Fruit fly (Drosophila melanogaster) whole organism, prepupa: Measurements from ENCODE around the gene mip130.
A peak's percentile ranks its signal among the peaks of the same experiment; 100 is the strongest.

Experiments
- CG10669 ChIP-seq: fragments of 200-800 bp; sonication (Bioruptor generic); optimal IDR thresholded peaks from 3 replicates; lab custom pipeline; 2018; ENCODE audit warnings: missing biosample characterization, mild to moderate bottlenecking, missing genetic modification characterization, moderate library complexity
- CG11762 ChIP-seq: fragments of 200-800 bp; sonication (Bioruptor generic); optimal IDR thresholded peaks from 3 replicates; lab custom pipeline; 2016; ENCODE audit warnings: missing biosample characterization, missing genetic modification characterization; ENCODE audit not compliant: insufficient read depth
- CG16779 ChIP-seq: fragments of 200-800 bp; sonication (Bioruptor generic); optimal IDR thresholded peaks from 3 replicates; lab custom pipeline; 2017; ENCODE audit warnings: missing biosample characterization, mild to moderate bottlenecking, missing genetic modification characterization
- CG3032 ChIP-seq: fragments of 200-800 bp; optimal IDR thresholded peaks from 2 replicates; lab custom pipeline; 2019; ENCODE audit warnings: missing biosample characterization, mild to moderate bottlenecking, missing genetic modification characterization, moderate library complexity
- CG31627 ChIP-seq: fragments of 200-800 bp; sonication (Bioruptor generic); optimal IDR thresholded peaks from 3 replicates; lab custom pipeline; 2016; ENCODE audit warnings: missing biosample characterization, missing genetic modification characterization
- CG6276 ChIP-seq: fragments of 200-800 bp; sonication (Bioruptor generic); optimal IDR thresholded peaks from 2 replicates; lab custom pipeline; 2017; ENCODE audit warnings: missing biosample characterization, mild to moderate bottlenecking, missing genetic modification characterization
- CG6792 ChIP-seq: fragments of 200-800 bp; sonication (Bioruptor generic); optimal IDR thresholded peaks from 3 replicates; lab custom pipeline; 2016; ENCODE audit warnings: missing biosample characterization, missing genetic modification characterization
- CG6808 ChIP-seq: fragments of 200-800 bp; sonication (Bioruptor generic); optimal IDR thresholded peaks from 3 replicates; lab custom pipeline; 2017; ENCODE audit warnings: missing biosample characterization, missing genetic modification characterization, mild to moderate bottlenecking, moderate library complexity, missing genetic modification reagents
- CG6854 ChIP-seq: fragments of 200-800 bp; sonication (Bioruptor generic); optimal IDR thresholded peaks from 2 replicates; lab custom pipeline; 2017; ENCODE audit warnings: missing biosample characterization, mild to moderate bottlenecking, missing genetic modification characterization
- CG7368 ChIP-seq: fragments of 200-800 bp; sonication (Bioruptor generic); optimal IDR thresholded peaks from 3 replicates; lab custom pipeline; 2016; ENCODE audit warnings: missing biosample characterization, missing genetic modification characterization
- CG8319 ChIP-seq: fragments of 200-800 bp; sonication (Bioruptor generic); optimal IDR thresholded peaks from 3 replicates; lab custom pipeline; 2016; ENCODE audit warnings: missing biosample characterization, missing genetic modification characterization
- CG8632 ChIP-seq: fragments of 200-800 bp; sonication (Bioruptor generic); optimal IDR thresholded peaks from 3 replicates; lab custom pipeline; 2016; ENCODE audit warnings: missing biosample characterization, missing genetic modification characterization
- CG9139 ChIP-seq: fragments of 200-800 bp; sonication (Bioruptor generic); optimal IDR thresholded peaks from 3 replicates; lab custom pipeline; 2017; ENCODE audit warnings: missing biosample characterization, mild to moderate bottlenecking, missing genetic modification characterization
- Eip75B ChIP-seq: fragments of 200-800 bp; sonication (Bioruptor generic); optimal IDR thresholded peaks from 3 replicates; lab custom pipeline; 2016; ENCODE audit warnings: missing biosample characterization, missing genetic modification characterization
- Eip78C ChIP-seq: fragments of 200-800 bp; sonication (Bioruptor generic); peaks from one replicate; lab custom pipeline; 2016; ENCODE audit warnings: missing biosample characterization, missing genetic modification characterization
- Eip93F ChIP-seq: fragments of 200-800 bp; sonication (Bioruptor generic); optimal IDR thresholded peaks from 2 replicates; lab custom pipeline; 2016; ENCODE audit warnings: missing biosample characterization, mild to moderate bottlenecking, missing genetic modification characterization
- Gug ChIP-seq: fragments of 200-800 bp; sonication (Bioruptor generic); IDR thresholded peaks from 2 replicates; pipeline ENCODE4 v1.3.6; 2022; ENCODE audit warnings: missing biosample characterization, missing genetic modification characterization
- Hr38 ChIP-seq: sonication (Bioruptor generic); optimal IDR thresholded peaks from 2 replicates; lab custom pipeline; 2016; ENCODE audit warnings: missing biosample characterization, missing genetic modification characterization
- OdsH ChIP-seq: fragments of 200-800 bp; sonication (Bioruptor generic); optimal IDR thresholded peaks from 3 replicates; lab custom pipeline; 2016; ENCODE audit warnings: missing biosample characterization, missing genetic modification characterization
- Sox14 ChIP-seq: fragments of 200-800 bp; sonication (Bioruptor generic); optimal IDR thresholded peaks from 3 replicates; lab custom pipeline; 2016; ENCODE audit warnings: missing biosample characterization, missing genetic modification characterization
- Sox15 ChIP-seq: fragments of 200-800 bp; sonication (Bioruptor generic); optimal IDR thresholded peaks from 3 replicates; lab custom pipeline; 2016; ENCODE audit warnings: missing biosample characterization, missing genetic modification characterization
- achi ChIP-seq: fragments of 200-800 bp; sonication (Bioruptor generic); optimal IDR thresholded peaks from 3 replicates; lab custom pipeline; 2016; ENCODE audit warnings: missing biosample characterization, missing genetic modification characterization
- cyc ChIP-seq: fragments of 200-800 bp; sonication (Bioruptor generic); optimal IDR thresholded peaks from 3 replicates; lab custom pipeline; 2016; ENCODE audit warnings: missing biosample characterization, missing genetic modification characterization
- dsx ChIP-seq: fragments of 200-800 bp; optimal IDR thresholded peaks from 3 replicates; lab custom pipeline; 2019; ENCODE audit warnings: missing biosample characterization, mild to moderate bottlenecking, missing genetic modification characterization, moderate library complexity; ENCODE audit not compliant: poor library complexity, severe bottlenecking
- eg ChIP-seq: fragments of 200-800 bp; sonication (Bioruptor generic); IDR thresholded peaks from 3 replicates; pipeline ENCODE4 v1.3.6; 2022; ENCODE audit warnings: missing biosample characterization, missing genetic modification characterization
- esn ChIP-seq: fragments of 200-800 bp; sonication (Bioruptor generic); optimal IDR thresholded peaks from 2 replicates; lab custom pipeline; 2016; ENCODE audit warnings: missing biosample characterization, mild to moderate bottlenecking, missing genetic modification characterization, moderate library complexity
- fd59A ChIP-seq: fragments of 200-800 bp; sonication (Bioruptor generic); optimal IDR thresholded peaks from 2 replicates; lab custom pipeline; 2017; ENCODE audit warnings: missing biosample characterization, mild to moderate bottlenecking, missing genetic modification characterization, missing genetic modification reagents
- fd85E ChIP-seq: fragments of 200-800 bp; sonication (Bioruptor generic); optimal IDR thresholded peaks from 3 replicates; lab custom pipeline; 2016; ENCODE audit warnings: missing biosample characterization, missing genetic modification characterization
- fkh ChIP-seq: fragments of 200-800 bp; sonication (Bioruptor generic); optimal IDR thresholded peaks from 3 replicates; lab custom pipeline; 2017; ENCODE audit warnings: missing biosample characterization, mild to moderate bottlenecking, missing genetic modification characterization, moderate library complexity
- lz ChIP-seq: fragments of 200-800 bp; sonication (Bioruptor generic); optimal IDR thresholded peaks from 3 replicates; lab custom pipeline; 2016; ENCODE audit warnings: missing biosample characterization, missing genetic modification characterization
- net ChIP-seq: fragments of 200-800 bp; sonication (Bioruptor generic); optimal IDR thresholded peaks from 3 replicates; lab custom pipeline; 2016; ENCODE audit warnings: missing biosample characterization, missing genetic modification characterization
- pdm3 ChIP-seq: fragments of 200-800 bp; sonication (Bioruptor generic); optimal IDR thresholded peaks from 3 replicates; lab custom pipeline; 2016; ENCODE audit warnings: missing biosample characterization, missing genetic modification characterization
- salr ChIP-seq, 2 experiments: fragments of 200-800 bp; sonication (Bioruptor generic); optimal IDR thresholded peaks; 3 replicates each; lab custom pipeline; 2016 to 2018; ENCODE audit warnings: missing biosample characterization in 2 of 2, missing genetic modification characterization in 2 of 2, mild to moderate bottlenecking in 1 of 2
- spab ChIP-seq: fragments of 200-800 bp; sonication (Bioruptor generic); optimal IDR thresholded peaks from 2 replicates; lab custom pipeline; 2017; ENCODE audit warnings: missing biosample characterization, mild to moderate bottlenecking, missing genetic modification characterization, missing genetic modification reagents
- ss ChIP-seq, 2 experiments: fragments of 200-800 bp; sonication (Bioruptor generic); optimal IDR thresholded peaks; 2 replicates in 1 of 2; 3 replicates in 1 of 2; lab custom pipeline; 2017 to 2018; ENCODE audit warnings: mild to moderate bottlenecking in 2 of 2, missing biosample characterization in 2 of 2, missing genetic modification characterization in 2 of 2, moderate library complexity in 1 of 2
- svp ChIP-seq: fragments of 200-800 bp; sonication (Bioruptor generic); peaks from one replicate; lab custom pipeline; 2016; ENCODE audit warnings: missing biosample characterization, missing genetic modification characterization

mip130 gene

DNA sequence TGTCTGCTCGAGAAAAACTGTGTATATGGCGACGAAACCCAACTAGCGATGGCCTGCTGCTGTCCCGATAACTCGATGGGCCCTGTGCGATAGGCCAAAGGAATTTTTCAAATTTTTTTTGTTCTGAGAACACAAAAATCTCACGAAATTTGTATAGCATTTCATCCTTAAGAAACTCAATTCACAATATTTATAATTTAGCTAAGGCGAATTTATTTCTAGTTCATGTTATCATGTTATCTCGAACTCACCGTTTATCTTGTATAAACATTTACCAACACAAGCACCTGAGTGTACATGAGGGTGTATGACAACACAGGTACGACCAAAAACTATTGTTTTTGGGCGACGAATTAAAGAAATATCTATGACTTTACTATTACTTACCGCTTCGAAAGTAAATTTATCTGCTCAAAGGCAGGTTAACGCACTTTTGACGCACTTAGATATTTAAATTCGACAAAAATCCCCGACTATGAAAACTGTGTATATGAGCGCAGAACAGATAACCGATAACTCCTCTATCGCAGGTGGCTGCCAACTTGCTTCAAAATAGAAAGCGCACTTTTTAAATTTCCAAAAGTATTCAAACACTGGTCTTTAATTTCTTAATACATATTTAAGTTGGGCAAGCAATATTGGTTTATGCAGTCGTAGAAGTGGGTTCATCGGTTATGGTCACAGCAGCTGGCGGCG, 7.8 kb upstream of the mip130 start, which contains the start of gene arm (continued):
- TF ChIP-seq achi (GFP tag; lab: Kevin White, UChicago): peak; percentile 23
- no peak for TF ChIP-seq CG16779 (tag; lab: Kevin White, UChicago)
- no peak for TF ChIP-seq CG8632 (GFP tag; lab: Kevin White, UChicago)
- no peak for TF ChIP-seq CG6808
- TF ChIP-seq Eip75B: no peak
- no peak for TF ChIP-seq CG3032 (tag; lab: Kevin White, UChicago)
- no peak for TF ChIP-seq spab (GFP tag; lab: Kevin White, UChicago)
- TF ChIP-seq Gug (GFP tag; lab: Robert Waterston, UW): no peak
- TF ChIP-seq CG31627 (GFP tag; lab: Kevin White, UChicago): peak; percentile 0
- TF ChIP-seq pdm3 (GFP tag; lab: Kevin White, UChicago): peak; percentile 42
- TF ChIP-seq CG9139 (GFP tag; lab: Kevin White, UChicago): no peak
- peak; percentile 36 for TF ChIP-seq fkh (GFP tag; lab: Kevin White, UChicago)
- no peak for TF ChIP-seq ss (GFP tag; optimal IDR thresholded peaks at IDR 0.05; lab: Kevin White, UChicago)
- TF ChIP-seq CG7368 (GFP tag; lab: Kevin White, UChicago): no peak
- TF ChIP-seq OdsH (GFP tag; lab: Kevin White, UChicago): no peak
- no peak for TF ChIP-seq salr (GFP tag; optimal IDR thresholded peaks at IDR 0.05; lab: Kevin White, UChicago)
- peak; percentile 22 for TF ChIP-seq Eip93F
- no peak for TF ChIP-seq Hr38 (GFP tag; lab: Kevin White, UChicago)

DNA sequence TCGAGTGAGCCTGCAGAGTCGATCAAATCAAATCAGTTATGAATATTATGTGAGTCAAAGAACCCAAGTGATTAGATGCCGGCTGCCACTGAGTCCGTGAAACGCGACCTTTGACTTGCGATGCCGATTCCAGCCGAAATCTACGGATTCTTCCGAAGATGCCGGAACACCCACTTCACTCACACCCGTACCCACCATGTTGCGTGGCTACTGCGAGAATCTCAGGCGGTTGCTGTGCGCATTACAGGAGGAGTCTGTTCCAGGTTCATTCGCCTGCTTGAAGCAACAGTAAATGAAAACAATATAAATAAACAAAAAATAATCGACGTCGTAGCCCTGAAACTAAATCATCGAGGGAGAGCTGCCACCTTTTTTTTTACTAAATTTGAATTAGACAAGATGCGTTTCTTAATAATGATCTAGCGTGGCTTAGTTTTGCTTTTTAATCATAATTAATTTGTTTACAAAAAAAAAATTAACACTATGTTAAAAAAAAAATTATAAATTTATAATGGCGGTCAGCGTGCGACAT, 6.4 kb upstream of the mip130 start, which contains the start of gene Ldaf1:
Ldaf1 (minus strand) TSS at position 307 of the 532 bp plus-strand sequence.
- TF ChIP-seq Gug (GFP tag; lab: Robert Waterston, UW) (no peak), CG7368 (GFP tag; lab: Kevin White, UChicago) (no peak), CG6854 (no peak), fkh (GFP tag; lab: Kevin White, UChicago) (peak; percentile 82), salr (GFP tag; optimal IDR thresholded peaks at IDR 0.05; lab: Kevin White, UChicago) (no peak), CG3032 (tag; lab: Kevin White, UChicago) (no peak), net (GFP tag; lab: Kevin White, UChicago) (no peak), eg (GFP tag; lab: Robert Waterston, UW) (0 out of 3 replicates have a peak, but pooled peaks have one; percentile 22), fd59A (GFP tag; lab: Kevin White, UChicago) (no peak), svp (GFP tag; lab: Kevin White, UChicago) (peak; percentile 82), Eip78C (GFP tag; lab: Kevin White, UChicago) (peak; percentile 52), CG6808 (no peak), Sox15 (GFP tag; lab: Kevin White, UChicago) (no peak), cyc (GFP tag; lab: Kevin White, UChicago) (no peak), esn (peak; percentile 7)

DNA sequence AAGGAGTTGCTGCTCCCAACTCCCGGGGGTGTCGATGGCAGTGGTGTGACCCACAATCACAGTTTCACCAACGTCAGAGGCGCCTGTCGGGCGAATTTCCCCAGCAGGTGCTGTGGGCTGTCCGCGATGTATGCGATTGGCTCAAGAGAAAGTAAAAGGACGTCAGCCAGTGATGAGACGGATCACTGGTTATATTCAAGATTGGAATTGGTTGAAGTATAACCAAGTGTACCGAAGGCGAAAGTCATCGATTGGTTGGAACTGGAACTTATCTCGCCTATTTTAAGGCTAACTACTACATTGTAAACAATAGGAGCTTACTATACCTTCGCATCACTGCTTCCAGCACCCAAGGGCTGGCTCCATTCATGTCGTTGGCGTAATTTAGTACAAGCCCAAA, 5.0 kb upstream of the mip130 start, which contains the start of gene CG32801:
CG32801 (minus strand) TSS at position 101 of the 400 bp plus-strand sequence.
- TF ChIP-seq fd85E (GFP tag; lab: Kevin White, UChicago) (no peak), ss (GFP tag; optimal IDR thresholded peaks at IDR 0.05; lab: Kevin White, UChicago) (no peak), CG8319 (GFP tag; lab: Kevin White, UChicago) (no peak), Sox14 (GFP tag; lab: Kevin White, UChicago) (no peak), CG6276 (GFP tag; lab: Kevin White, UChicago) (no peak), dsx (GFP tag; lab: Kevin White, UChicago) (no peak), CG6792 (GFP tag; lab: Kevin White, UChicago) (no peak), CG11762 (GFP tag; lab: Kevin White, UChicago) (no peak), CG10669 (GFP tag; lab: Kevin White, UChicago) (no peak), CG3032 (tag; lab: Kevin White, UChicago) (no peak), net (GFP tag; lab: Kevin White, UChicago) (no peak), lz (GFP tag; lab: Kevin White, UChicago) (no peak)
